Comparison of ENCODE assay signal across 3 fruit fly cellular contexts in the genomic region with DNA sequence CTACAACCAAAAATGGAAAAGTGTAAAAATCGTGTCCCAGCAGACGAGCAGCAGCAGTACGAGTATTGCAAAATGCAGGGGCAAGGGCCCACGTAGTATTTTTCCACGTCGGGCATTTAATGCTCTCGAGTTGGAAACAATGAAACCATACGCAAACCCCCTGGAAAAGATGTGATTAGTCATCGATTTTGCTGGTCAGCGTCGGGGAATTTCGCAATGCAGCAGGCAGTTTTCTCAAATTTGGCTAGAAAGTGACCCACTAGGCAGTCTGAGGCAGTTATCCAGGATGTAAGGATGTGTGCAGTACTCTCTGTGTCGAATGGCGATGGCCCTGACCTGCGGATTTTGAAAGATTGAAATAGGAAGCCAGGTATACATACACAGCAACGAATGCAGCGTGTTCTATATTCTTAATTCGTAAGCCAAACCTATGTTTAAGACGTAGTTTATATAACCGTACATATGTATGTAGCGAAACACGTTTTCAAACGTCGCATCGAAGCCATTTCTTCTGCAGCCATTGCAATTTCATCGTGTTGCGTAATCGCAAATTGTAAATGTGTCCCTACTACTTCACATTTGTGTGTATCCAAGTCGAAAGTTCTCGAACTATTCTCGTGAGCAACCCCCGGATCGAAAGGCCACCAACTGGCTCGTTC.
TF ChIP-seq lines count a peak whose summit lies in the region.

No protein-coding gene starts in this region.

- TF ChIP-seq CTCF in whole organism, embryonic (GFP tag; optimal IDR thresholded peaks at IDR 0.05; lab: Kevin White, UChicago), result no peak

TF ChIP-seq in whole organism, adult, 20 proteins besides CTCF, POLR2A, EP300 and RAD21:
- peak; percentile 22 for TF ChIP-seq tj (GFP tag; optimal IDR thresholded peaks at IDR 0.05; lab: Kevin White, UChicago)
- no peak for TF ChIP-seq cic (GFP tag; optimal IDR thresholded peaks at IDR 0.05; lab: Kevin White, UChicago)
- TF ChIP-seq CG5204 (GFP tag; optimal IDR thresholded peaks at IDR 0.05; lab: Kevin White, UChicago), result no peak
- no peak for TF ChIP-seq CG33017 (tag; optimal IDR thresholded peaks at IDR 0.05; lab: Kevin White, UChicago)
- TF ChIP-seq Clk (GFP tag; optimal IDR thresholded peaks at IDR 0.05; lab: Kevin White, UChicago), result peak; percentile 61
- TF ChIP-seq CG1620 (GFP tag; optimal IDR thresholded peaks at IDR 0.05; lab: Kevin White, UChicago), result peak; percentile 69
- TF ChIP-seq Crg-1 (GFP tag; optimal IDR thresholded peaks at IDR 0.05; lab: Kevin White, UChicago), result no peak
- no peak for TF ChIP-seq CG12768 (GFP tag; optimal IDR thresholded peaks at IDR 0.05; lab: Kevin White, UChicago)
- TF ChIP-seq CG11617 (GFP tag; optimal IDR thresholded peaks at IDR 0.05; lab: Kevin White, UChicago), result no peak
- TF ChIP-seq CG14711 (tag; optimal IDR thresholded peaks at IDR 0.05; lab: Kevin White, UChicago), result no peak
- no peak for TF ChIP-seq toe (GFP tag; optimal IDR thresholded peaks at IDR 0.05; lab: Kevin White, UChicago)
- TF ChIP-seq bab1 (GFP tag; optimal IDR thresholded peaks at IDR 0.05; lab: Kevin White, UChicago), result no peak
- TF ChIP-seq kay (GFP tag; lab: Kevin White, UChicago; ENCODE audit: borderline replicate concordance), result peak; percentile 93
- no peak for TF ChIP-seq cnc (optimal IDR thresholded peaks at IDR 0.05; lab: Kevin White, UChicago)
- TF ChIP-seq CG7101 (tag; optimal IDR thresholded peaks at IDR 0.05; lab: Kevin White, UChicago), result no peak
- TF ChIP-seq ovo (GFP tag; optimal IDR thresholded peaks at IDR 0.05; lab: Kevin White, UChicago), result peak; percentile 27
- TF ChIP-seq Hr96 (GFP tag; optimal IDR thresholded peaks at IDR 0.05; lab: Kevin White, UChicago), result peak; percentile 62
- TF ChIP-seq CG7045 (GFP tag; optimal IDR thresholded peaks at IDR 0.05; lab: Kevin White, UChicago), result no peak
- TF ChIP-seq pad (GFP tag; optimal IDR thresholded peaks at IDR 0.05; lab: Kevin White, UChicago), result no peak
- no peak for TF ChIP-seq Mnt (GFP tag; optimal IDR thresholded peaks at IDR 0.05; lab: Kevin White, UChicago)

TF ChIP-seq in whole organism, embryonic, 481 proteins besides CTCF, POLR2A, EP300 and RAD21:
- TF ChIP-seq Pdp1 (GFP tag; optimal IDR thresholded peaks at IDR 0.05; lab: Kevin White, UChicago) (peak in 1 of 2 experiments; percentile 99), CG31365 (tag; optimal IDR thresholded peaks at IDR 0.05; lab: Kevin White, UChicago) (no peak), Ssrp (tag; optimal IDR thresholded peaks at IDR 0.05; lab: Kevin White, UChicago) (peak; percentile 69)
TF ChIP-seq in whole organism, embryonic: peak in this region for 2.

TF ChIP-seq in whole organism, wandering third instar larva, 38 proteins besides CTCF, POLR2A, EP300 and RAD21:
- TF ChIP-seq OdsH (GFP tag; optimal IDR thresholded peaks at IDR 0.05; lab: Kevin White, UChicago) (no peak), Rel (GFP tag; optimal IDR thresholded peaks at IDR 0.05; lab: Kevin White, UChicago) (no peak), Rel (tag; optimal IDR thresholded peaks at IDR 0.05; lab: Kevin White, UChicago) (peak; percentile 14), Dif (GFP tag; optimal IDR thresholded peaks at IDR 0.05; lab: Kevin White, UChicago; ENCODE audit: partially characterized antibody) (no peak), Hr78 (GFP tag; optimal IDR thresholded peaks at IDR 0.05; lab: Kevin White, UChicago) (no peak), pan (optimal IDR thresholded peaks at IDR 0.05; lab: Kevin White, UChicago) (no peak)
